Worm (Caenorhabditis elegans) whole organism, mixed stage, embryonic: ENCODE measurements around the gene cul-6.

ENCODE experiments used
- M03D4.4 ChIP-seq: sonication (generic microtip); optimal IDR thresholded peaks from 2 replicates; lab custom pipeline; 2017; ENCODE audit warnings: mild to moderate bottlenecking, missing genetic modification characterization, missing compliant biosample characterization
- bed-3 ChIP-seq: fragments of 200-800 bp; sonication (Bioruptor generic); optimal IDR thresholded peaks from 3 replicates; lab custom pipeline; 2018; ENCODE audit warnings: mild to moderate bottlenecking, missing genetic modification characterization, moderate library complexity, missing compliant biosample characterization
- blmp-1 ChIP-seq: fragments of 150-350 bp; optimal IDR thresholded peaks from 2 replicates; lab custom pipeline; 2014; ENCODE audit warnings: missing biosample characterization, missing genetic modification characterization
- ceh-39 ChIP-seq: fragments of 150-350 bp; optimal IDR thresholded peaks from 2 replicates; lab custom pipeline; 2014; ENCODE audit warnings: missing biosample characterization, missing genetic modification characterization
- ceh-43 ChIP-seq: fragments of 200-800 bp; sonication (Bioruptor generic); optimal IDR thresholded peaks from 2 replicates; lab custom pipeline; 2018; ENCODE audit warnings: mild to moderate bottlenecking, missing genetic modification characterization, moderate library complexity, missing compliant biosample characterization
- ceh-83 ChIP-seq: fragments of 200-800 bp; sonication (Bioruptor generic); optimal IDR thresholded peaks from 2 replicates; lab custom pipeline; 2018; ENCODE audit warnings: mild to moderate bottlenecking, missing genetic modification characterization, missing compliant biosample characterization
- ces-1 ChIP-seq: fragments of 150-350 bp; optimal IDR thresholded peaks from 2 replicates; lab custom pipeline; 2014; ENCODE audit warnings: missing biosample characterization, missing genetic modification reagents, missing genetic modification characterization
- cnd-1 ChIP-seq: fragments of 200-800 bp; sonication (Bioruptor generic); optimal IDR thresholded peaks from 2 replicates; lab custom pipeline; 2018; ENCODE audit warnings: mild to moderate bottlenecking, missing genetic modification characterization, missing compliant biosample characterization
- drap-1 ChIP-seq: fragments of 200-800 bp; sonication (Bioruptor generic); optimal IDR thresholded peaks from 3 replicates; lab custom pipeline; 2018; ENCODE audit warnings: mild to moderate bottlenecking, missing genetic modification characterization, missing compliant biosample characterization
- elt-1 ChIP-seq: sonication (generic microtip); optimal IDR thresholded peaks from 2 replicates; lab custom pipeline; 2017; ENCODE audit warnings: missing genetic modification characterization, mild to moderate bottlenecking, missing compliant biosample characterization, antibody characterized with exemption, moderate library complexity, borderline replicate concordance; ENCODE audit not compliant: insufficient read depth
- elt-3 ChIP-seq: fragments of 150-350 bp; optimal IDR thresholded peaks from 2 replicates; lab custom pipeline; 2014; ENCODE audit warnings: missing biosample characterization, missing genetic modification characterization
- flh-1 ChIP-seq: fragments of 200-800 bp; sonication (Bioruptor generic); optimal IDR thresholded peaks from 2 replicates; lab custom pipeline; 2018; ENCODE audit warnings: mild to moderate bottlenecking, missing genetic modification characterization, moderate library complexity, missing compliant biosample characterization
- ham-2 ChIP-seq: fragments of 200-800 bp; sonication (Bioruptor generic); optimal IDR thresholded peaks from 2 replicates; lab custom pipeline; 2018; ENCODE audit warnings: mild to moderate bottlenecking, missing genetic modification characterization, missing compliant biosample characterization
- hlh-1 ChIP-seq: fragments of 150-350 bp; optimal IDR thresholded peaks from 2 replicates; lab custom pipeline; 2014; ENCODE audit warnings: missing biosample characterization, missing genetic modification reagents, missing genetic modification characterization
- lin-13 ChIP-seq: fragments of 150-350 bp; optimal IDR thresholded peaks from 2 replicates; lab custom pipeline; 2014; ENCODE audit warnings: missing biosample characterization, missing genetic modification characterization
- lin-32 ChIP-seq: fragments of 200-800 bp; sonication (Bioruptor generic); optimal IDR thresholded peaks from 2 replicates; lab custom pipeline; 2018; ENCODE audit warnings: mild to moderate bottlenecking, missing genetic modification characterization, missing compliant biosample characterization
- lsy-2 ChIP-seq: fragments of 150-350 bp; optimal IDR thresholded peaks from 2 replicates; lab custom pipeline; 2014; ENCODE audit warnings: missing biosample characterization, missing genetic modification characterization
- mab-5 ChIP-seq: fragments of 150-350 bp; optimal IDR thresholded peaks from 2 replicates; lab custom pipeline; 2014; ENCODE audit warnings: missing biosample characterization, missing genetic modification characterization
- mep-1 ChIP-seq: fragments of 150-350 bp; optimal IDR thresholded peaks from 2 replicates; lab custom pipeline; 2017; ENCODE audit warnings: missing biosample characterization, missing genetic modification reagents, missing genetic modification characterization, inconsistent platforms
- mls-2 ChIP-seq: sonication (generic microtip); optimal IDR thresholded peaks from 2 replicates; lab custom pipeline; 2016; ENCODE audit warnings: mild to moderate bottlenecking, missing genetic modification characterization, moderate library complexity, missing compliant biosample characterization
- nhr-12 ChIP-seq: fragments of 150-350 bp; optimal IDR thresholded peaks from 2 replicates; lab custom pipeline; 2014; ENCODE audit warnings: missing biosample characterization, missing genetic modification characterization
- nhr-2 ChIP-seq: fragments of 150-350 bp; optimal IDR thresholded peaks from 2 replicates; lab custom pipeline; 2014; ENCODE audit warnings: missing biosample characterization, missing genetic modification characterization
- nhr-237 ChIP-seq: fragments of 150-350 bp; optimal IDR thresholded peaks from 2 replicates; lab custom pipeline; 2014; ENCODE audit warnings: missing biosample characterization, missing genetic modification characterization
- nhr-28 ChIP-seq: fragments of 150-350 bp; optimal IDR thresholded peaks from 2 replicates; lab custom pipeline; 2014; ENCODE audit warnings: missing biosample characterization, missing genetic modification characterization
- nhr-76 ChIP-seq: sonication (generic microtip); optimal IDR thresholded peaks from 2 replicates; lab custom pipeline; 2017; ENCODE audit warnings: missing biosample characterization, missing genetic modification characterization
- pha-4 ChIP-seq: fragments of 150-350 bp; optimal IDR thresholded peaks from 2 replicates; lab custom pipeline; 2018; ENCODE audit warnings: missing biosample characterization, missing genetic modification reagents, missing genetic modification characterization
- sem-2 ChIP-seq: fragments of 200-800 bp; sonication (Bioruptor generic); optimal IDR thresholded peaks from 2 replicates; lab custom pipeline; 2018; ENCODE audit warnings: mild to moderate bottlenecking, missing genetic modification characterization, missing compliant biosample characterization
- snpc-4 ChIP-seq: fragments of 150-350 bp; optimal IDR thresholded peaks from 2 replicates; lab custom pipeline; 2014; ENCODE audit warnings: missing biosample characterization, missing genetic modification characterization
- sptf-1 ChIP-seq: sonication (generic microtip); optimal IDR thresholded peaks from 2 replicates; lab custom pipeline; 2017; ENCODE audit warnings: mild to moderate bottlenecking, missing genetic modification characterization, moderate library complexity, missing compliant biosample characterization
- tbx-8 ChIP-seq: fragments of 200-800 bp; sonication (Bioruptor generic); optimal IDR thresholded peaks from 2 replicates; lab custom pipeline; 2018; ENCODE audit warnings: mild to moderate bottlenecking, missing genetic modification characterization, moderate library complexity, missing compliant biosample characterization
- unc-120 ChIP-seq: sonication (generic microtip); optimal IDR thresholded peaks from 2 replicates; lab custom pipeline; 2017; ENCODE audit warnings: missing genetic modification characterization, missing compliant biosample characterization; ENCODE audit not compliant: poor library complexity, severe bottlenecking
- unc-39 ChIP-seq: fragments of 150-350 bp; optimal IDR thresholded peaks from 2 replicates; lab custom pipeline; 2014; ENCODE audit warnings: missing biosample characterization, missing genetic modification characterization
- unc-62 ChIP-seq: fragments of 150-350 bp; optimal IDR thresholded peaks from 2 replicates; lab custom pipeline; 2014; ENCODE audit warnings: missing biosample characterization, missing genetic modification reagents, missing genetic modification characterization
- zip-8 ChIP-seq: fragments of 150-350 bp; optimal IDR thresholded peaks from 2 replicates; lab custom pipeline; 2014; ENCODE audit warnings: missing biosample characterization, missing genetic modification characterization
- ztf-11 ChIP-seq: fragments of 150-350 bp; optimal IDR thresholded peaks from 2 replicates; lab custom pipeline; 2014; ENCODE audit warnings: missing biosample characterization, missing genetic modification characterization

cul-6 gene

ce11 chrIV:12571047-12571446 is 19.2 kb downstream of the cul-6 start, which contains the start of gene K08E7.4:
K08E7.4 (minus strand) TSS chrIV:12571147.
- TF ChIP-seq flh-1 (GFP tag; lab: Kevin White, UChicago) (no peak), ces-1 (GFP tag; lab: Kevin White, UChicago) (no peak), unc-120 (tag; lab: Kevin White, UChicago) (no peak), bed-3 (no peak), zip-8 (tag; lab: Kevin White, UChicago) (no peak), hlh-1 (no peak), M03D4.4 (tag; lab: Kevin White, UChicago) (no peak), unc-62 (no peak), nhr-237 (no peak)

DNA sequence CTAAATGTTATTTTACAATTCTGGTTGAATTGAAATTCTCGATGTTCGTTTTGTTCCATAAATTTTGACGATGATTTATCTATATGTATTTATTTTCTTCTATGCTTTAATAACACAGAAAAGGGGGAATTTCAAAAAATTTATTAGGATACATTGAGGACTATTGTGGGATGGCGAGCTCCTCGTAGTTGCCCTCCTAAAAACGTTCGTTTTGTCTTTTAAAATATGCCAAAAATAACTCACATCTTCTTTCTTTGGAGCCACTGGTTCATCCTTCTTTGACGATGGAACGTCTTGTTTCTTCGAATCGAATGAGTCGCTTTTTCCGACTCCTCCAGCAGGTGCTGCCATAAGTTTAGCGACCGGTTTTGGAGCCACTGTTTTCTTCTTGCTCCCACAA is 19.7 kb downstream of the cul-6 start:
- no peak for TF ChIP-seq cnd-1
- no peak for TF ChIP-seq ces-1 (GFP tag; lab: Kevin White, UChicago)
- no peak for TF ChIP-seq lin-13 (tag; lab: Kevin White, UChicago)
- no peak for TF ChIP-seq ham-2 (GFP tag; lab: Kevin White, UChicago)
- TF ChIP-seq unc-39, result no peak
- TF ChIP-seq mep-1 (tag; lab: Kevin White, UChicago), result no peak
- TF ChIP-seq ceh-39 (tag; lab: Kevin White, UChicago), result no peak
- no peak for TF ChIP-seq nhr-2
- TF ChIP-seq mls-2, result no peak
- no peak for TF ChIP-seq elt-3 (tag; lab: Kevin White, UChicago)

ce11 chrIV:12567176-12567892 is 22.9 kb downstream of the cul-6 start, which contains the start of the genes hsb-1 and let-99:
hsb-1 (minus strand) TSS chrIV:12567226.
let-99 (plus strand) TSS chrIV:12567842.
- TF ChIP-seq hlh-1 (peak; percentile 31), nhr-2 (no peak), mep-1 (tag; lab: Kevin White, UChicago) (no peak), cnd-1 (peak; percentile 68), nhr-237 (no peak), lsy-2 (no peak), sptf-1 (tag; lab: Kevin White, UChicago) (peak; percentile 27), sem-2 (GFP tag; lab: Kevin White, UChicago) (no peak), lin-32 (GFP tag; lab: Kevin White, UChicago) (peak; percentile 69), ces-1 (GFP tag; lab: Kevin White, UChicago) (no peak), ztf-11 (tag; lab: Kevin White, UChicago) (no peak), tbx-8 (GFP tag; lab: Kevin White, UChicago) (no peak), unc-62 (no peak), elt-1 (tag; lab: Kevin White, UChicago) (no peak), ham-2 (GFP tag; lab: Kevin White, UChicago) (peak; percentile 26), unc-39 (no peak), pha-4 (tag; lab: Kevin White, UChicago) (peak; percentile 8), nhr-12 (no peak), ceh-39 (tag; lab: Kevin White, UChicago) (no peak), lin-13 (tag; lab: Kevin White, UChicago) (no peak), ceh-43 (no peak), mab-5 (no peak), snpc-4 (no peak), ceh-83 (no peak), elt-3 (tag; lab: Kevin White, UChicago) (no peak), nhr-76 (no peak), mls-2 (no peak), flh-1 (GFP tag; lab: Kevin White, UChicago) (no peak), bed-3 (no peak), unc-120 (tag; lab: Kevin White, UChicago) (no peak), nhr-28 (tag; lab: Kevin White, UChicago) (no peak), drap-1 (no peak), M03D4.4 (tag; lab: Kevin White, UChicago) (no peak), blmp-1 (no peak), zip-8 (tag; lab: Kevin White, UChicago) (no peak)
